Worm (Caenorhabditis elegans) whole organism, L4 larva: Measurements from ENCODE around the gene mtch-1.
A peak's percentile ranks its signal among the peaks of the same experiment; 100 is the strongest.

Source experiments
- D1046.2 ChIP-seq: fragments of 200-800 bp; sonication (Bioruptor generic); IDR thresholded peaks from 2 replicates; pipeline ENCODE4 v1.3.6; 2022; ENCODE audit warnings: missing genetic modification characterization, missing compliant biosample characterization
- F10B5.3 ChIP-seq: sonication (generic microtip); optimal IDR thresholded peaks from 2 replicates; lab custom pipeline; 2016; ENCODE audit warnings: mild to moderate bottlenecking, missing genetic modification characterization, missing compliant biosample characterization
- F26F4.8 ChIP-seq: fragments of 200-800 bp; sonication (Bioruptor generic); conservative IDR thresholded peaks from 2 replicates; pipeline ENCODE4 v1.3.6; 2022; ENCODE audit warnings: missing genetic modification characterization, missing compliant biosample characterization
- F37D6.2 ChIP-seq: sonication (generic microtip); optimal IDR thresholded peaks from 2 replicates; lab custom pipeline; 2016; ENCODE audit warnings: mild to moderate bottlenecking, missing genetic modification characterization, missing compliant biosample characterization
- F44E2.7 ChIP-seq: fragments of 200-800 bp; sonication (Bioruptor generic); IDR thresholded peaks from 2 replicates; pipeline ENCODE4 v2.1.2; 2022; ENCODE audit warnings: missing genetic modification characterization, missing compliant biosample characterization
- T26A8.4 ChIP-seq: fragments of 200-800 bp; sonication (Bioruptor generic); IDR thresholded peaks from 2 replicates; pipeline ENCODE4 v1.3.6; 2022; ENCODE audit warnings: missing genetic modification characterization, missing compliant biosample characterization
- aha-1 ChIP-seq: fragments of 150-350 bp; peaks from one replicate; lab custom pipeline; 2014; ENCODE audit warnings: missing biosample characterization, missing genetic modification characterization
- aly-2 ChIP-seq: sonication (generic microtip); optimal IDR thresholded peaks from 2 replicates; lab custom pipeline; 2018; ENCODE audit warnings: missing biosample characterization, missing genetic modification characterization
- ceh-28 ChIP-seq: fragments of 150-350 bp; optimal IDR thresholded peaks from 2 replicates; lab custom pipeline; 2014; ENCODE audit warnings: missing biosample characterization, missing genetic modification reagents, missing genetic modification characterization
- ceh-32 ChIP-seq: sonication (generic microtip); optimal IDR thresholded peaks from 2 replicates; lab custom pipeline; 2016; ENCODE audit warnings: mild to moderate bottlenecking, missing genetic modification characterization, missing compliant biosample characterization; ENCODE audit not compliant: poor library complexity
- ctbp-1 ChIP-seq: fragments of 200-800 bp; sonication (Bioruptor generic); IDR thresholded peaks from 2 replicates; pipeline ENCODE4 v1.3.6; 2022; ENCODE audit warnings: missing genetic modification reagents, missing genetic modification characterization, missing compliant biosample characterization
- dmd-6 ChIP-seq: fragments of 200-800 bp; sonication (Bioruptor generic); IDR thresholded peaks from 2 replicates; pipeline ENCODE4 v1.3.6; 2022; ENCODE audit warnings: missing genetic modification reagents, missing genetic modification characterization, missing compliant biosample characterization
- dmd-8 ChIP-seq: fragments of 200-800 bp; sonication (Bioruptor generic); IDR thresholded peaks from 2 replicates; pipeline ENCODE4 v1.3.6; 2022; ENCODE audit warnings: missing genetic modification characterization, missing compliant biosample characterization
- dmd-9 ChIP-seq: fragments of 200-800 bp; sonication (Bioruptor generic); IDR thresholded peaks from 2 replicates; pipeline ENCODE4 v1.3.6; 2022; ENCODE audit warnings: missing genetic modification reagents, missing genetic modification characterization, missing compliant biosample characterization
- dpl-1 ChIP-seq: fragments of 150-350 bp; optimal IDR thresholded peaks from 2 replicates; lab custom pipeline; 2014; ENCODE audit warnings: missing biosample characterization, missing genetic modification reagents, missing genetic modification characterization
- fkh-10 ChIP-seq: fragments of 150-350 bp; optimal IDR thresholded peaks from 2 replicates; lab custom pipeline; 2014; ENCODE audit warnings: missing biosample characterization, missing genetic modification reagents, missing genetic modification characterization
- fos-1 ChIP-seq: fragments of 150-350 bp; optimal IDR thresholded peaks from 2 replicates; lab custom pipeline; 2014; ENCODE audit warnings: missing biosample characterization, missing genetic modification characterization
- hif-1 ChIP-seq, 2 experiments: sonication (generic microtip); optimal IDR thresholded peaks; 2 replicates each; lab custom pipeline; 2016 to 2017; ENCODE audit warnings: missing compliant biosample characterization in 2 of 2, missing genetic modification characterization in 2 of 2, missing genetic modification reagents in 2 of 2, missing genotype in 2 of 2, mild to moderate bottlenecking in 1 of 2
- hlh-11 ChIP-seq: fragments of 200-800 bp; sonication (Bioruptor generic); optimal IDR thresholded peaks from 2 replicates; lab custom pipeline; 2018; ENCODE audit warnings: mild to moderate bottlenecking, missing genetic modification characterization, missing compliant biosample characterization
- hlh-30 ChIP-seq: sonication (generic microtip); optimal IDR thresholded peaks from 2 replicates; lab custom pipeline; 2017; ENCODE audit warnings: antibody characterized with exemption, mild to moderate bottlenecking, missing genetic modification characterization, missing compliant biosample characterization; ENCODE audit not compliant: insufficient read depth
- lin-15B ChIP-seq: fragments of 150-350 bp; sonication (generic microtip); optimal IDR thresholded peaks from 3 replicates; lab custom pipeline; 2014; ENCODE audit warnings: missing biosample characterization, missing genetic modification characterization
- madf-9 ChIP-seq: fragments of 200-800 bp; sonication (Bioruptor generic); conservative IDR thresholded peaks from 2 replicates; pipeline ENCODE4 v1.3.6; 2022; ENCODE audit warnings: missing genetic modification reagents, missing genetic modification characterization, missing compliant biosample characterization
- mdl-1 ChIP-seq, 2 experiments: fragments of 150-350 bp in 1 of 2; sonication (generic microtip) in 1 of 2; optimal IDR thresholded peaks; 2 replicates each; lab custom pipeline; 2014 to 2017; ENCODE audit warnings: missing biosample characterization in 2 of 2, missing genetic modification characterization in 2 of 2
- mdt-29 ChIP-seq: fragments of 200-800 bp; sonication (Bioruptor generic); IDR thresholded peaks from 2 replicates; pipeline ENCODE4 v1.3.6; 2022; ENCODE audit warnings: missing genetic modification reagents, missing genetic modification characterization, missing compliant biosample characterization
- mep-1 ChIP-seq: fragments of 150-350 bp; sonication (generic microtip); optimal IDR thresholded peaks from 3 replicates; lab custom pipeline; 2014; ENCODE audit warnings: missing biosample characterization, missing genetic modification characterization
- mxl-2 ChIP-seq: fragments of 200-800 bp; sonication (Bioruptor generic); conservative IDR thresholded peaks from 2 replicates; pipeline ENCODE4 v1.3.6; 2022; ENCODE audit warnings: missing genetic modification reagents, missing genetic modification characterization, missing compliant biosample characterization
- mxl-3 ChIP-seq: fragments of 200-800 bp; sonication (Bioruptor generic); optimal IDR thresholded peaks from 2 replicates; lab custom pipeline; 2018; ENCODE audit warnings: mild to moderate bottlenecking, missing genetic modification characterization, missing compliant biosample characterization
- nhr-10 ChIP-seq: fragments of 150-350 bp; optimal IDR thresholded peaks from 2 replicates; lab custom pipeline; 2014; ENCODE audit warnings: missing biosample characterization, missing genetic modification characterization
- nhr-111 ChIP-seq: fragments of 200-800 bp; sonication (Bioruptor generic); optimal IDR thresholded peaks from 2 replicates; lab custom pipeline; 2018; ENCODE audit warnings: mild to moderate bottlenecking, missing genetic modification characterization, missing compliant biosample characterization
- nhr-28 ChIP-seq: fragments of 150-350 bp; optimal IDR thresholded peaks from 2 replicates; lab custom pipeline; 2014; ENCODE audit warnings: missing biosample characterization, missing genetic modification characterization
- nhr-41 ChIP-seq: fragments of 200-800 bp; sonication (Bioruptor generic); IDR thresholded peaks from 2 replicates; pipeline ENCODE4 v1.3.6; 2022; ENCODE audit warnings: missing genetic modification reagents, missing genetic modification characterization, missing compliant biosample characterization
- nhr-48 ChIP-seq: sonication (generic microtip); optimal IDR thresholded peaks from 2 replicates; lab custom pipeline; 2016; ENCODE audit warnings: mild to moderate bottlenecking, missing genetic modification characterization, missing compliant biosample characterization
- nhr-76 ChIP-seq: fragments of 150-350 bp; optimal IDR thresholded peaks from 2 replicates; lab custom pipeline; 2014; ENCODE audit warnings: missing biosample characterization, missing genetic modification characterization
- nhr-77 ChIP-seq: fragments of 150-350 bp; optimal IDR thresholded peaks from 2 replicates; lab custom pipeline; 2014; ENCODE audit warnings: missing biosample characterization, missing genetic modification characterization
- sdz-12 ChIP-seq: fragments of 200-800 bp; sonication (Bioruptor generic); optimal IDR thresholded peaks from 2 replicates; lab custom pipeline; 2018; ENCODE audit warnings: mild to moderate bottlenecking, missing genetic modification characterization, missing compliant biosample characterization
- set-16 ChIP-seq: fragments of 200-800 bp; sonication (Bioruptor generic); IDR thresholded peaks from 2 replicates; pipeline ENCODE4 v1.3.6; 2022; ENCODE audit warnings: missing genetic modification reagents, missing genetic modification characterization, missing compliant biosample characterization
- snpc-1.2 ChIP-seq: fragments of 200-800 bp; sonication (Bioruptor generic); IDR thresholded peaks from 2 replicates; pipeline ENCODE4 v1.3.6; 2022; ENCODE audit warnings: missing genetic modification reagents, missing genetic modification characterization, missing compliant biosample characterization
- snpc-4 ChIP-seq: fragments of 150-350 bp; optimal IDR thresholded peaks from 2 replicates; lab custom pipeline; 2014; ENCODE audit warnings: missing biosample characterization, missing genetic modification characterization
- spr-1 ChIP-seq: sonication (generic microtip); optimal IDR thresholded peaks from 2 replicates; lab custom pipeline; 2016; ENCODE audit warnings: mild to moderate bottlenecking, missing genetic modification characterization, missing compliant biosample characterization
- unc-130 ChIP-seq: sonication (generic microtip); optimal IDR thresholded peaks from 2 replicates; lab custom pipeline; 2016; ENCODE audit warnings: missing genetic modification reagents, missing genetic modification characterization, missing compliant biosample characterization
- unc-62 ChIP-seq, 3 experiments: fragments of 150-350 bp in 1 of 3; sonication (generic microtip); optimal IDR thresholded peaks in 2 of 3; peaks in 1 of 3; 1 replicate in 1 of 3; 2 replicates in 2 of 3; lab custom pipeline; 2014 to 2017; ENCODE audit warnings: missing biosample characterization in 3 of 3, missing genetic modification characterization in 3 of 3, missing genetic modification reagents in 3 of 3, missing genotype in 1 of 3
- zag-1 ChIP-seq: fragments of 150-350 bp; optimal IDR thresholded peaks from 2 replicates; lab custom pipeline; 2014; ENCODE audit warnings: missing biosample characterization, missing genetic modification characterization
- zip-11 ChIP-seq: fragments of 200-800 bp; sonication (Bioruptor generic); IDR thresholded peaks from 2 replicates; pipeline ENCODE4 v1.3.6; 2022; ENCODE audit warnings: missing genetic modification characterization, missing compliant biosample characterization

Gene mtch-1

DNA sequence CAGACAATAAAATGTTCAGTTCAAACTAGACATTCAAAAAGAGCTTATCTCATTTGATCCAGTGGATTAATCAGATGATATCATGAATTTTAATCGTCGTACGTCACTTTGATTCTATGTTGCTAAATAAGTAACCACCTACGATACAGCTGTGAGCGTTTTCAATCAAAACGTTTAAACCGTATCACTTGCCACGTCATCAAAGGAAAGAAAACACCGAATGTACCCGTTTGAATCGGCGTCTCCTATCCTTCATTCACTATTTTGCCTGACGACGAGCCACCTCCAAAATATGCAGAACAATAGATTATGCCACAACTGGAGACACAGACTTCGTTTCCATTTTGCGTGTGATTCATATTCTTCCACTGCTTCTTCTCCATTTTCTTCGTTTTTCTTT is 28.1 kb downstream of the mtch-1 start:
- TF ChIP-seq aly-2 (tag; lab: Kevin White, UChicago) (no peak), F37D6.2 (tag; lab: Kevin White, UChicago) (no peak), nhr-76 (tag; lab: Kevin White, UChicago) (no peak), hlh-11 (tag; lab: Kevin White, UChicago) (peak; percentile 4), zag-1 (tag; lab: Kevin White, UChicago) (no peak), nhr-77 (no peak), fos-1 (tag; lab: Kevin White, UChicago) (no peak), unc-62 (GFP tag; optimal IDR thresholded peaks at IDR 0.05 in 1 of 2; lab: Kevin White, UChicago) (peak in 1 of 2 experiments; percentile 98), unc-62 (tag; optimal IDR thresholded peaks at IDR 0.05; lab: Kevin White, UChicago) (no peak), hif-1 (tag; optimal IDR thresholded peaks at IDR 0.05; lab: Kevin White, UChicago) (no peak), snpc-1.2 (GFP tag; lab: Robert Waterston, UW) (no peak)

DNA sequence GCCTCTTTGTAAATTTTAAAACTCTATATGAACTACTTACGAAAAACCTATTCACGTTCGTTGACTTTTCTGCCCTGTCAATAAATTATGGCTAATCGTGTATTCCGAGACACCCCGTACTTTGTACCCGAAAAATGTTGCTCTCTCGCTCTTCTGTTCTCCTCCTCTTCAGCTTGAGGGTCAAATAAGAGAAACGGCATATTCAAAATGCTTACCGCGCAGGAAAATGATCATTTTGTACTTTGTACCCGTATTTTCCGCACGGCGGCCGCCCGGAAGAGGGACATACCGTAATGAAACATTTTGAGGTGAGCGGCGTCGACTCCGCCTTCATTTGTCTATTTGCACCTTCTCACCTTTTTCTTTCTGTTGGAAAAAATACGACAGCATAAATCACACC is 30.3 kb downstream of the mtch-1 start:
- TF ChIP-seq T26A8.4 (GFP tag; lab: Robert Waterston, UW) (0 out of 2 replicates have a peak, but pooled peaks have one; percentile 8), aha-1 (tag; lab: Kevin White, UChicago) (peak; percentile 6), zip-11 (GFP tag; lab: Robert Waterston, UW) (no peak), dmd-8 (0 out of 2 replicates have a peak, but pooled peaks have one; percentile 16)

DNA sequence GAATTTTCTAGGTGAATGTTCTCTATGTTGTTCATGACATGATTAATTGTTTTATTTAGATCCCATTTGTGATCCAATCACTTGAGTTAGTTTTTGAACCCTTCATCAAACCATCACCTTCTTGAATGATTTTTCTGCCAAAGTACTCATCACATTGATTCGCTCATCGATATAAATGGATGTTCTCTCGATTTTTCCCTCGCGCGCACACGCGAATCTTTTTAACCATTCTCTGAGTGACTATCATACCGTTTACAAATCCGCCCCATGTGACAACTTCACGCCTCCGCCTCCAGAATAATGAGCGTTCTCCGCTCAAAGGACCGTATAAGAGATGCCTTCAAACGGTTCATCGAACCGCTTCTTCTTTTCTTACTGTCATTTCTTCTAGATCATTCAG is 31.1 kb downstream of the mtch-1 start:
- TF ChIP-seq unc-130 (GFP tag; lab: Kevin White, UChicago), result no peak
- TF ChIP-seq nhr-28, result peak; percentile 74
- TF ChIP-seq hlh-11 (tag; lab: Kevin White, UChicago), result peak; percentile 62
- no peak for TF ChIP-seq nhr-10 (tag; lab: Kevin White, UChicago)
- TF ChIP-seq mxl-3 (GFP tag; lab: Kevin White, UChicago), result peak; percentile 62
- peak in 1 of 2 experiments; percentile 98 for TF ChIP-seq unc-62 (GFP tag; optimal IDR thresholded peaks at IDR 0.05 in 1 of 2; lab: Kevin White, UChicago)
- TF ChIP-seq unc-62 (tag; optimal IDR thresholded peaks at IDR 0.05; lab: Kevin White, UChicago), result no peak
- TF ChIP-seq F44E2.7 (GFP tag; lab: Robert Waterston, UW), result no peak
- peak; percentile 13 for TF ChIP-seq mep-1 (tag; lab: Kevin White, UChicago)
- TF ChIP-seq snpc-4 (tag; lab: Kevin White, UChicago), result no peak
- no peak for TF ChIP-seq dmd-6
- peak; percentile 25 to 78 for TF ChIP-seq mdl-1 (tag; optimal IDR thresholded peaks at IDR 0.05; lab: Kevin White, UChicago)
- no peak for TF ChIP-seq F26F4.8 (GFP tag; lab: Robert Waterston, UW)
- peak; percentile 56 for TF ChIP-seq aha-1 (tag; lab: Kevin White, UChicago)
- no peak for TF ChIP-seq ctbp-1
- TF ChIP-seq hlh-30 (tag; lab: Kevin White, UChicago), result peak; percentile 29
- peak; percentile 40 for TF ChIP-seq nhr-48 (tag; lab: Kevin White, UChicago)
- no peak for TF ChIP-seq nhr-111 (GFP tag; lab: Kevin White, UChicago)
- no peak for TF ChIP-seq nhr-41 (GFP tag; lab: Robert Waterston, UW)
- TF ChIP-seq madf-9 (GFP tag; lab: Robert Waterston, UW), result no peak

DNA sequence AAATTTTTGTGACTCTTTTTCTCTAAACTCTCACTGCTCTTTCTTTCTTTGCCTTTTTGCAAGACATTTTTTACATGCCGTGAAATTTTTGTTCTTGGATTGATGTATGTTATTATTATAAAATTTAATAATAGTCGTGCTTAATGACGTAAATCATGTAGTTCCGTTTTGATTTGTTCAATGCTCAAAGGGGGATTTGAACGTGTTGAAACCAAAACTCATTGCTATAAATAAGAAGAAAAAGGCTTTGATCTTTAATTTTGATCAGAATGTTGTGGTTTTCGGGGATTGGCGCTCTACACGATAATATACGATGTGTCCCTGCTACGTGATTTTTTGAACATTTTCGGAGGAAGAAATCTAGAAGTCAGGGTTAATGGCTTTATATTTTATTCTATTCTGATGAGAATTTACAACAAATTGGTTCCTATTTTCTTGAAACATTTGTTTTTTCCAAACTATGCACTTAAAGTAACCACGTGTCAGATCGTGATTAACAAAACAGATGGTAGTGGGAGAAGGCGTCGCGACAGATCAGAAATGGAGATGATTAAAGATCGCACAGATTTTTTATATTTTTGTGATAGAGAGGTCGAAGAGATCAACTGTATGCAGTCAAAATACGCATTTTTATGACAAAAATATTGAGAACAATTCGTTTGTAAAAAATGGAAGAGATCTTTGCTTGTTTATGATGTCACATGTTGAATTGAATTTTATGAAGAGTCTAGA is 32.2 kb downstream of the mtch-1 start:
- TF ChIP-seq ceh-28 (tag; lab: Kevin White, UChicago), result no peak
- peak; percentile 55 to 73 for TF ChIP-seq hif-1 (tag; optimal IDR thresholded peaks at IDR 0.05; lab: Kevin White, UChicago)
- no peak for TF ChIP-seq mdt-29 (GFP tag; lab: Robert Waterston, UW)
- no peak for TF ChIP-seq mep-1 (tag; lab: Kevin White, UChicago)
- TF ChIP-seq dmd-9 (GFP tag; lab: Robert Waterston, UW), result no peak
- TF ChIP-seq dpl-1, result no peak
- TF ChIP-seq hlh-30 (tag; lab: Kevin White, UChicago), result peak; percentile 9
- no peak for TF ChIP-seq D1046.2 (GFP tag; lab: Robert Waterston, UW)
- no peak for TF ChIP-seq fkh-10 (GFP tag; lab: Kevin White, UChicago)
- TF ChIP-seq lin-15B (tag; lab: Kevin White, UChicago), result no peak
- peak; percentile 18 for TF ChIP-seq hlh-11 (tag; lab: Kevin White, UChicago)
- TF ChIP-seq aha-1 (tag; lab: Kevin White, UChicago), result peak; percentile 97
- no peak for TF ChIP-seq set-16 (GFP tag; lab: Robert Waterston, UW)
- TF ChIP-seq ceh-32 (tag; lab: Kevin White, UChicago), result no peak
- TF ChIP-seq mdl-1 (tag; optimal IDR thresholded peaks at IDR 0.05; lab: Kevin White, UChicago), result no peak
- no peak for TF ChIP-seq sdz-12 (GFP tag; lab: Kevin White, UChicago)
- TF ChIP-seq dmd-6, result peak; percentile 19; the same call in 1 of the 2 replicates
- TF ChIP-seq mxl-2 (GFP tag; lab: Robert Waterston, UW), result no peak
- peak in 1 of 2 experiments; percentile 26 for TF ChIP-seq unc-62 (GFP tag; optimal IDR thresholded peaks at IDR 0.05 in 1 of 2; lab: Kevin White, UChicago)
- no peak for TF ChIP-seq unc-62 (tag; optimal IDR thresholded peaks at IDR 0.05; lab: Kevin White, UChicago)
- TF ChIP-seq spr-1, result no peak
- TF ChIP-seq F10B5.3 (tag; lab: Kevin White, UChicago), result no peak
